Fruit fly (Drosophila melanogaster): ENCODE results near the gene CG14892.

CG14892 gene

DNA sequence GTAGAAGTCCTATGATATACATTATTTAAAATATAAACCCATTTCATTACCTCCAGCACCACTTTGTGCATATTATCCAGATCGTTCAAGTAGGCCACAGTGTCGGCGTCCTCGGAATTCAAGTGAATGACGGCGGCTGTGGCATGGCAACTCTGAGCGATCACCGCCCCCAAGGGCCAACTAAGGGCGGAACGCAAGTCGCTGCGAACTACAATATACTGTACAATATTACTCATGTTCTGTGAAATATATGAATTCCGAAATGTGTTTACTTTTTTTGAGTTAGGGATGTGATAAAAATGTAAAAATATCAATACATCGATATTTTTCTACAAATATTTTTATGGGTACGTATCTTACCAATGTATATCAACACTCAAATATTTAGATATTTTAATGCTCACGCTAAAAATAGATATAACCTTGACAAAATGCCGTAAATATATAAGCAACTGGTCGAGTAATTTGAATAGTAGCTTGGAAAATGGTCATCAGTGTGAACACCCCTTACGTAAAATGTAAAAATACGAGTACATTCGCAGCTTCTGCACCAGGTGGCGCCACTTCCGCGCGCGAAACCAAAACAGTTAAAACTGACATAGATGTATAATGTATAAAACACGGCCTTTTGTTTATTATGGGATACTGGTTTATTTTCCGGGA is 20.6 kb upstream of the CG14892 start, which contains the start of gene CG14903 (continued):
- no peak for TF ChIP-seq CG8924 (tag; optimal IDR thresholded peaks at IDR 0.05)
- TF ChIP-seq Hr3 (GFP tag; optimal IDR thresholded peaks at IDR 0.05): peak; percentile 31
- peak; percentile 15; the same call in 1 of the 2 replicates for TF ChIP-seq chm (GFP tag; IDR thresholded peaks at IDR 0.05)
- TF ChIP-seq CG30403 (GFP tag; optimal IDR thresholded peaks at IDR 0.05): peak; percentile 46
- TF ChIP-seq bbx (GFP tag; IDR thresholded peaks at IDR 0.05; ENCODE audit: partially characterized antibody): peak; percentile 51
- TF ChIP-seq CG4360 (GFP tag; IDR thresholded peaks at IDR 0.05): no peak
- TF ChIP-seq Jarid2 (GFP tag; optimal IDR thresholded peaks at IDR 0.05): peak; percentile 47
- no peak for TF ChIP-seq CG17568 (GFP tag; optimal IDR thresholded peaks at IDR 0.05)
- TF ChIP-seq rib (GFP tag; IDR thresholded peaks at IDR 0.05): no peak
- TF ChIP-seq wdn (GFP tag; IDR thresholded peaks at IDR 0.05): no peak
- no peak for TF ChIP-seq CG7928 (GFP tag; optimal IDR thresholded peaks at IDR 0.05)
- no peak for TF ChIP-seq CG4707 (GFP tag; optimal IDR thresholded peaks at IDR 0.05)
- no peak for TF ChIP-seq CG8388 (GFP tag; optimal IDR thresholded peaks at IDR 0.05)
- TF ChIP-seq CG17186 (GFP tag; optimal IDR thresholded peaks at IDR 0.05): peak; percentile 11
- TF ChIP-seq Scr (GFP tag; IDR thresholded peaks at IDR 0.05; ENCODE audit: partially characterized antibody): peak; percentile 78
- TF ChIP-seq Gsc (GFP tag; IDR thresholded peaks at IDR 0.05): no peak
- no peak for TF ChIP-seq CG6654 (GFP tag; optimal IDR thresholded peaks at IDR 0.05)
- TF ChIP-seq Vsx1 (GFP tag; optimal IDR thresholded peaks at IDR 0.05): no peak
- TF ChIP-seq CG18764 (GFP tag; optimal IDR thresholded peaks at IDR 0.05): peak; percentile 40
- TF ChIP-seq CG4854 (GFP tag; optimal IDR thresholded peaks at IDR 0.05): no peak
- TF ChIP-seq mirr (GFP tag; optimal IDR thresholded peaks at IDR 0.05): no peak
- no peak for TF ChIP-seq Bteb2 (GFP tag; optimal IDR thresholded peaks at IDR 0.05)
- no peak for TF ChIP-seq gsb (GFP tag; IDR thresholded peaks at IDR 0.05)
- peak; percentile 82 for TF ChIP-seq knrl (GFP tag; IDR thresholded peaks at IDR 0.05; ENCODE audit: partially characterized antibody)
- no peak for TF ChIP-seq zf30C (GFP tag; optimal IDR thresholded peaks at IDR 0.05)
- peak; percentile 50; the same call in 2 of the 3 replicates for TF ChIP-seq ken (GFP tag; IDR thresholded peaks at IDR 0.05)
- TF ChIP-seq Dek (tag; optimal IDR thresholded peaks at IDR 0.05): no peak
- TF ChIP-seq CG10959 (GFP tag; IDR thresholded peaks at IDR 0.05): no peak
- TF ChIP-seq CG2875 (GFP tag; optimal IDR thresholded peaks at IDR 0.05): no peak
- peak; percentile 21 for TF ChIP-seq zfh2 (GFP tag; optimal IDR thresholded peaks at IDR 0.05)
- no peak for TF ChIP-seq CG8281 (tag; optimal IDR thresholded peaks at IDR 0.05)
- peak; percentile 27 for TF ChIP-seq dm (GFP tag; optimal IDR thresholded peaks at IDR 0.05)
- TF ChIP-seq tap (tag; optimal IDR thresholded peaks at IDR 0.05): no peak
- TF ChIP-seq CG30020 (tag; optimal IDR thresholded peaks at IDR 0.05): peak; percentile 71
- peak; percentile 44 for TF ChIP-seq CG9727 (GFP tag; optimal IDR thresholded peaks at IDR 0.05)
- TF ChIP-seq CG10366 (GFP tag; IDR thresholded peaks at IDR 0.05): no peak
- TF ChIP-seq ERR (GFP tag; optimal IDR thresholded peaks at IDR 0.05): no peak
- TF ChIP-seq CG18619 (GFP tag; optimal IDR thresholded peaks at IDR 0.05): peak; percentile 3
- TF ChIP-seq klu (GFP tag; IDR thresholded peaks at IDR 0.05): no peak
- peak; percentile 11 for TF ChIP-seq NfI (GFP tag; optimal IDR thresholded peaks at IDR 0.05)
- no peak for TF ChIP-seq Neu2 (GFP tag; optimal IDR thresholded peaks at IDR 0.05; ENCODE audit: borderline replicate concordance)
- peak; percentile 28 for TF ChIP-seq shn (GFP tag; optimal IDR thresholded peaks at IDR 0.05)
- TF ChIP-seq ems (GFP tag; optimal IDR thresholded peaks at IDR 0.05): no peak
- TF ChIP-seq zen (tag; optimal IDR thresholded peaks at IDR 0.05): peak; percentile 82
- no peak for TF ChIP-seq ab (GFP tag; optimal IDR thresholded peaks at IDR 0.05)
- TF ChIP-seq CG9437 (GFP tag; optimal IDR thresholded peaks at IDR 0.05): no peak
- no peak for TF ChIP-seq Six4 (GFP tag; optimal IDR thresholded peaks at IDR 0.05)
- TF ChIP-seq exex (tag; optimal IDR thresholded peaks at IDR 0.05): no peak
- TF ChIP-seq CG13424 (tag; optimal IDR thresholded peaks at IDR 0.05): peak; percentile 38
- no peak for TF ChIP-seq so (GFP tag; IDR thresholded peaks at IDR 0.05)
